Fruit fly (Drosophila melanogaster) whole organism, wandering third instar larva: ENCODE results near the gene CG17834.

Experiments used
- GATAd ChIP-seq: sonication (Bioruptor generic); optimal IDR thresholded peaks from 2 replicates; lab custom pipeline; 2016; ENCODE audit warnings: missing biosample characterization, missing genetic modification characterization
- fru ChIP-seq: fragments of 200-800 bp; sonication (Bioruptor generic); optimal IDR thresholded peaks from 3 replicates; lab custom pipeline; 2016; ENCODE audit warnings: missing biosample characterization, mild to moderate bottlenecking, missing genetic modification characterization

dm6 chr2L:8534515-8535295 is 5.8 kb downstream of the CG17834 start:
- TF ChIP-seq fru (GFP tag; lab: Kevin White, UChicago) (peak; percentile 96), GATAd (GFP tag; lab: Kevin White, UChicago) (peak; percentile 32)
